Fruit fly (Drosophila melanogaster) whole organism, prepupa: ENCODE results near the gene CG13693.

Source experiments
- CG10631 ChIP-seq: fragments of 200-800 bp; sonication (Bioruptor generic); optimal IDR thresholded peaks from 2 replicates; lab custom pipeline; 2016; ENCODE audit warnings: missing biosample characterization, missing genetic modification characterization
- CG11762 ChIP-seq: fragments of 200-800 bp; sonication (Bioruptor generic); optimal IDR thresholded peaks from 3 replicates; lab custom pipeline; 2016; ENCODE audit warnings: missing biosample characterization, missing genetic modification characterization; ENCODE audit not compliant: insufficient read depth
- CG11902 ChIP-seq: fragments of 200-800 bp; sonication (Bioruptor generic); optimal IDR thresholded peaks from 3 replicates; lab custom pipeline; 2016; ENCODE audit warnings: missing biosample characterization, missing genetic modification characterization
- CG1621 ChIP-seq: fragments of 200-800 bp; sonication (Bioruptor generic); optimal IDR thresholded peaks from 3 replicates; lab custom pipeline; 2018; ENCODE audit warnings: missing biosample characterization, mild to moderate bottlenecking, missing genetic modification characterization
- CG16779 ChIP-seq: fragments of 200-800 bp; sonication (Bioruptor generic); optimal IDR thresholded peaks from 3 replicates; lab custom pipeline; 2017; ENCODE audit warnings: missing biosample characterization, mild to moderate bottlenecking, missing genetic modification characterization
- CG3032 ChIP-seq: fragments of 200-800 bp; optimal IDR thresholded peaks from 2 replicates; lab custom pipeline; 2019; ENCODE audit warnings: missing biosample characterization, mild to moderate bottlenecking, missing genetic modification characterization, moderate library complexity
- CG31627 ChIP-seq: fragments of 200-800 bp; sonication (Bioruptor generic); optimal IDR thresholded peaks from 3 replicates; lab custom pipeline; 2016; ENCODE audit warnings: missing biosample characterization, missing genetic modification characterization
- CG32006 ChIP-seq: fragments of 200-800 bp; sonication (Bioruptor generic); optimal IDR thresholded peaks from 3 replicates; lab custom pipeline; 2017; ENCODE audit warnings: missing biosample characterization, mild to moderate bottlenecking, missing genetic modification characterization
- CG3919 ChIP-seq: fragments of 200-800 bp; sonication (Bioruptor generic); optimal IDR thresholded peaks from 3 replicates; lab custom pipeline; 2016; ENCODE audit warnings: missing biosample characterization, missing genetic modification characterization
- CG7368 ChIP-seq: fragments of 200-800 bp; sonication (Bioruptor generic); optimal IDR thresholded peaks from 3 replicates; lab custom pipeline; 2016; ENCODE audit warnings: missing biosample characterization, missing genetic modification characterization
- CG8632 ChIP-seq: fragments of 200-800 bp; sonication (Bioruptor generic); optimal IDR thresholded peaks from 3 replicates; lab custom pipeline; 2016; ENCODE audit warnings: missing biosample characterization, missing genetic modification characterization
- Eip93F ChIP-seq: fragments of 200-800 bp; sonication (Bioruptor generic); optimal IDR thresholded peaks from 2 replicates; lab custom pipeline; 2016; ENCODE audit warnings: missing biosample characterization, mild to moderate bottlenecking, missing genetic modification characterization
- Ets96B ChIP-seq: fragments of 200-800 bp; optimal IDR thresholded peaks from 2 replicates; lab custom pipeline; 2019; ENCODE audit warnings: missing biosample characterization, mild to moderate bottlenecking, missing genetic modification characterization, moderate library complexity
- Gug ChIP-seq: fragments of 200-800 bp; sonication (Bioruptor generic); IDR thresholded peaks from 2 replicates; pipeline ENCODE4 v1.3.6; 2022; ENCODE audit warnings: missing biosample characterization, missing genetic modification characterization
- Hr38 ChIP-seq: sonication (Bioruptor generic); optimal IDR thresholded peaks from 2 replicates; lab custom pipeline; 2016; ENCODE audit warnings: missing biosample characterization, missing genetic modification characterization
- Hr39 ChIP-seq: fragments of 200-800 bp; sonication (Bioruptor generic); optimal IDR thresholded peaks from 2 replicates; lab custom pipeline; 2016; ENCODE audit warnings: missing biosample characterization, missing genetic modification characterization
- Hr4 ChIP-seq: fragments of 200-800 bp; sonication (Bioruptor generic); optimal IDR thresholded peaks from 3 replicates; lab custom pipeline; 2016; ENCODE audit warnings: missing biosample characterization, missing genetic modification characterization
- Lpt ChIP-seq: fragments of 200-800 bp; sonication (Bioruptor generic); optimal IDR thresholded peaks from 3 replicates; lab custom pipeline; 2016; ENCODE audit warnings: missing biosample characterization, missing genetic modification characterization
- Met ChIP-seq: fragments of 200-800 bp; sonication (Bioruptor generic); optimal IDR thresholded peaks from 3 replicates; lab custom pipeline; 2016; ENCODE audit warnings: missing biosample characterization, missing genetic modification characterization
- OdsH ChIP-seq: fragments of 200-800 bp; sonication (Bioruptor generic); optimal IDR thresholded peaks from 3 replicates; lab custom pipeline; 2016; ENCODE audit warnings: missing biosample characterization, missing genetic modification characterization
- Sox14 ChIP-seq: fragments of 200-800 bp; sonication (Bioruptor generic); optimal IDR thresholded peaks from 3 replicates; lab custom pipeline; 2016; ENCODE audit warnings: missing biosample characterization, missing genetic modification characterization
- acj6 ChIP-seq: fragments of 200-800 bp; sonication (Bioruptor generic); optimal IDR thresholded peaks from 3 replicates; lab custom pipeline; 2016; ENCODE audit warnings: missing biosample characterization, missing genetic modification characterization
- dac ChIP-seq: fragments of 200-800 bp; sonication (Bioruptor generic); optimal IDR thresholded peaks from 2 replicates; lab custom pipeline; 2017; ENCODE audit warnings: missing biosample characterization, mild to moderate bottlenecking, missing genetic modification characterization
- eg ChIP-seq: fragments of 200-800 bp; sonication (Bioruptor generic); IDR thresholded peaks from 3 replicates; pipeline ENCODE4 v1.3.6; 2022; ENCODE audit warnings: missing biosample characterization, missing genetic modification characterization
- esn ChIP-seq: fragments of 200-800 bp; sonication (Bioruptor generic); optimal IDR thresholded peaks from 2 replicates; lab custom pipeline; 2016; ENCODE audit warnings: missing biosample characterization, mild to moderate bottlenecking, missing genetic modification characterization, moderate library complexity
- lz ChIP-seq: fragments of 200-800 bp; sonication (Bioruptor generic); optimal IDR thresholded peaks from 3 replicates; lab custom pipeline; 2016; ENCODE audit warnings: missing biosample characterization, missing genetic modification characterization
- net ChIP-seq: fragments of 200-800 bp; sonication (Bioruptor generic); optimal IDR thresholded peaks from 3 replicates; lab custom pipeline; 2016; ENCODE audit warnings: missing biosample characterization, missing genetic modification characterization
- salr ChIP-seq, 2 experiments: fragments of 200-800 bp; sonication (Bioruptor generic); optimal IDR thresholded peaks; 3 replicates each; lab custom pipeline; 2016 to 2018; ENCODE audit warnings: missing biosample characterization in 2 of 2, missing genetic modification characterization in 2 of 2, mild to moderate bottlenecking in 1 of 2
- spab ChIP-seq: fragments of 200-800 bp; sonication (Bioruptor generic); optimal IDR thresholded peaks from 2 replicates; lab custom pipeline; 2017; ENCODE audit warnings: missing biosample characterization, mild to moderate bottlenecking, missing genetic modification characterization, missing genetic modification reagents
- ss ChIP-seq, 2 experiments: fragments of 200-800 bp; sonication (Bioruptor generic); optimal IDR thresholded peaks; 2 replicates in 1 of 2; 3 replicates in 1 of 2; lab custom pipeline; 2017 to 2018; ENCODE audit warnings: mild to moderate bottlenecking in 2 of 2, missing biosample characterization in 2 of 2, missing genetic modification characterization in 2 of 2, moderate library complexity in 1 of 2
- svp ChIP-seq: fragments of 200-800 bp; sonication (Bioruptor generic); peaks from one replicate; lab custom pipeline; 2016; ENCODE audit warnings: missing biosample characterization, missing genetic modification characterization
- vri ChIP-seq: fragments of 200-800 bp; sonication (Bioruptor generic); optimal IDR thresholded peaks from 3 replicates; lab custom pipeline; 2016; ENCODE audit warnings: missing biosample characterization, mild to moderate bottlenecking, missing genetic modification characterization

CG13693 gene

dm6 chr2L:232187-232586 lies at the start of gene CG13693:
Gene CG13693 (plus strand): TSS chr2L:232487.
- TF ChIP-seq dac (GFP tag; lab: Kevin White, UChicago) (no peak), CG7368 (GFP tag; lab: Kevin White, UChicago) (no peak), CG11902 (GFP tag; lab: Kevin White, UChicago) (no peak), CG3032 (tag; lab: Kevin White, UChicago) (no peak), CG32006 (GFP tag; lab: Kevin White, UChicago) (no peak), CG16779 (tag; lab: Kevin White, UChicago) (no peak), OdsH (GFP tag; lab: Kevin White, UChicago) (no peak), Gug (GFP tag; lab: Robert Waterston, UW) (no peak), CG3919 (GFP tag; lab: Kevin White, UChicago) (no peak), svp (GFP tag; lab: Kevin White, UChicago) (no peak), CG10631 (no peak), Sox14 (no peak), CG8632 (no peak)

- no peak for TF ChIP-seq vri (GFP tag; lab: Kevin White, UChicago)
- TF ChIP-seq CG10631, result no peak
- no peak for TF ChIP-seq Met
- no peak for TF ChIP-seq Hr38 (GFP tag; lab: Kevin White, UChicago)
- no peak for TF ChIP-seq CG1621
- TF ChIP-seq Hr39 (GFP tag; lab: Kevin White, UChicago), result no peak
- no peak for TF ChIP-seq Gug (GFP tag; lab: Robert Waterston, UW)
- no peak for TF ChIP-seq lz (GFP tag; lab: Kevin White, UChicago)
- no peak for TF ChIP-seq spab (GFP tag; lab: Kevin White, UChicago)
- no peak for TF ChIP-seq eg
- no peak for TF ChIP-seq CG3919 (GFP tag; lab: Kevin White, UChicago)
- no peak for TF ChIP-seq CG31627 (GFP tag; lab: Kevin White, UChicago)
- TF ChIP-seq net (GFP tag; lab: Kevin White, UChicago), result no peak
- TF ChIP-seq acj6, result no peak
- no peak for TF ChIP-seq Ets96B
- no peak for TF ChIP-seq Hr4 (GFP tag; lab: Kevin White, UChicago)
These were observed 36.6 kb upstream of the CG13693 start for dm6 chr2L:195668-196067.

dm6 chr2L:203529-204127 lies 28.7 kb upstream of the CG13693 start, which contains the start of gene mRpL10:
Gene mRpL10 (plus strand): TSS chr2L:203779.
- TF ChIP-seq Eip93F (GFP tag; lab: Kevin White, UChicago) (peak; percentile 33), CG10631 (peak; percentile 11), CG7368 (GFP tag; lab: Kevin White, UChicago) (no peak), esn (GFP tag; lab: Kevin White, UChicago) (peak; percentile 65), CG3032 (tag; lab: Kevin White, UChicago) (peak; percentile 25)

dm6 chr2L:204557-204956 lies 27.7 kb upstream of the CG13693 start:
- TF ChIP-seq salr (GFP tag; optimal IDR thresholded peaks at IDR 0.05; lab: Kevin White, UChicago) (no peak), ss (GFP tag; optimal IDR thresholded peaks at IDR 0.05; lab: Kevin White, UChicago) (no peak), Lpt (GFP tag; lab: Kevin White, UChicago) (no peak)

- TF ChIP-seq net (GFP tag; lab: Kevin White, UChicago), result no peak
- TF ChIP-seq CG16779 (tag; lab: Kevin White, UChicago), result no peak
- no peak for TF ChIP-seq CG3032 (tag; lab: Kevin White, UChicago)
- TF ChIP-seq CG11762 (GFP tag; lab: Kevin White, UChicago), result no peak
These were observed 25.7 kb upstream of the CG13693 start for dm6 chr2L:206556-206955.
